Worm (Caenorhabditis elegans) whole organism, mixed stage, embryonic: ENCODE measurements around the gene myo-6.

Experiments
- M03D4.4 ChIP-seq: sonication (generic microtip); optimal IDR thresholded peaks from 2 replicates; lab custom pipeline; 2017; ENCODE audit warnings: mild to moderate bottlenecking, missing genetic modification characterization, missing compliant biosample characterization
- elt-1 ChIP-seq: sonication (generic microtip); optimal IDR thresholded peaks from 2 replicates; lab custom pipeline; 2017; ENCODE audit warnings: missing genetic modification characterization, mild to moderate bottlenecking, missing compliant biosample characterization, antibody characterized with exemption, moderate library complexity, borderline replicate concordance; ENCODE audit not compliant: insufficient read depth
- nhr-237 ChIP-seq: fragments of 150-350 bp; optimal IDR thresholded peaks from 2 replicates; lab custom pipeline; 2014; ENCODE audit warnings: missing biosample characterization, missing genetic modification characterization
- unc-39 ChIP-seq: fragments of 150-350 bp; optimal IDR thresholded peaks from 2 replicates; lab custom pipeline; 2014; ENCODE audit warnings: missing biosample characterization, missing genetic modification characterization
- unc-62 ChIP-seq: fragments of 150-350 bp; optimal IDR thresholded peaks from 2 replicates; lab custom pipeline; 2014; ENCODE audit warnings: missing biosample characterization, missing genetic modification reagents, missing genetic modification characterization
- ztf-11 ChIP-seq: fragments of 150-350 bp; optimal IDR thresholded peaks from 2 replicates; lab custom pipeline; 2014; ENCODE audit warnings: missing biosample characterization, missing genetic modification characterization

- TF ChIP-seq unc-62 (GFP tag; lab: Kevin White, UChicago) (no peak), M03D4.4 (tag; lab: Kevin White, UChicago) (no peak), ztf-11 (tag; lab: Kevin White, UChicago) (no peak), unc-39 (tag; lab: Kevin White, UChicago) (no peak), elt-1 (no peak), nhr-237 (tag; lab: Kevin White, UChicago) (no peak)
These were observed 51.9 kb downstream of the myo-6 start for ce11 chrIII:13461535-13461934.
